Worm (Caenorhabditis elegans) whole organism, L1 larva: Measurements from ENCODE around the gene C33A12.3.

Source experiments
- C04F5.9 ChIP-seq: sonication (generic microtip); optimal IDR thresholded peaks from 2 replicates; lab custom pipeline; 2016; ENCODE audit warnings: missing genetic modification characterization, missing compliant biosample characterization
- C34B4.2 ChIP-seq: sonication (generic microtip); optimal IDR thresholded peaks from 2 replicates; lab custom pipeline; 2017; ENCODE audit warnings: mild to moderate bottlenecking, missing genetic modification characterization, missing compliant biosample characterization
- F16B12.6 ChIP-seq: fragments of 150-350 bp; optimal IDR thresholded peaks from 2 replicates; lab custom pipeline; 2014; ENCODE audit warnings: missing biosample characterization, missing genetic modification characterization
- Y116A8C.19 ChIP-seq: sonication (generic microtip); optimal IDR thresholded peaks from 2 replicates; lab custom pipeline; 2016; ENCODE audit warnings: missing compliant biosample characterization, missing genetic modification characterization, borderline replicate concordance
- ama-1 ChIP-seq: fragments of 150-350 bp; optimal IDR thresholded peaks from 2 replicates; lab custom pipeline; 2014
- ceh-63 ChIP-seq: fragments of 200-800 bp; sonication (Bioruptor generic); optimal IDR thresholded peaks from 2 replicates; lab custom pipeline; 2018; ENCODE audit warnings: mild to moderate bottlenecking, missing genetic modification characterization, missing compliant biosample characterization
- ceh-82 ChIP-seq, 3 experiments: fragments of 150-350 bp in 1 of 3; sonication (generic microtip) in 2 of 3; optimal IDR thresholded peaks; 2 replicates each; lab custom pipeline; 2014 to 2017; ENCODE audit warnings: missing biosample characterization in 3 of 3, missing genetic modification characterization in 3 of 3
- ceh-88 ChIP-seq: fragments of 200-800 bp; sonication (Bioruptor generic); IDR thresholded peaks from 2 replicates; pipeline ENCODE4 v1.3.6; 2022; ENCODE audit warnings: missing genetic modification characterization, missing compliant biosample characterization
- efl-1 ChIP-seq, 4 experiments: fragments of 150-350 bp; optimal IDR thresholded peaks in 3 of 4; peaks in 1 of 4; 1 replicate in 1 of 4; 2 replicates in 3 of 4; lab custom pipeline; 2014; ENCODE audit warnings: missing biosample characterization in 2 of 4, missing genetic modification characterization in 2 of 4, missing genetic modification reagents in 2 of 4
- egl-13 ChIP-seq: sonication (generic microtip); optimal IDR thresholded peaks from 2 replicates; lab custom pipeline; 2016; ENCODE audit warnings: missing genotype, missing genetic modification reagents, missing genetic modification characterization, missing compliant biosample characterization
- egl-27 ChIP-seq, 2 experiments: fragments of 150-350 bp in 1 of 2; sonication (generic microtip); optimal IDR thresholded peaks; 3 replicates each; lab custom pipeline; 2017 to 2018; ENCODE audit warnings: missing biosample characterization in 2 of 2, missing genetic modification characterization in 2 of 2, missing genetic modification reagents in 2 of 2
- elt-2 ChIP-seq: sonication (generic microtip); optimal IDR thresholded peaks from 2 replicates; lab custom pipeline; 2016; ENCODE audit warnings: missing genetic modification characterization, mild to moderate bottlenecking, inconsistent platforms, missing compliant biosample characterization, missing genetic modification reagents
- ets-5 ChIP-seq: fragments of 200-800 bp; sonication (Bioruptor generic); IDR thresholded peaks from 2 replicates; pipeline ENCODE4 v1.3.6; 2022; ENCODE audit warnings: missing genetic modification characterization, missing compliant biosample characterization
- fkh-4 ChIP-seq: sonication (generic microtip); optimal IDR thresholded peaks from 2 replicates; lab custom pipeline; 2016; ENCODE audit warnings: missing compliant biosample characterization, missing genetic modification characterization, borderline replicate concordance
- grh-1 ChIP-seq: fragments of 200-800 bp; sonication (Bioruptor generic); IDR thresholded peaks from 2 replicates; pipeline ENCODE4 v1.3.6; 2022; ENCODE audit warnings: missing genetic modification reagents, missing genetic modification characterization, missing compliant biosample characterization
- hlh-17 ChIP-seq: fragments of 200-800 bp; sonication (Bioruptor generic); optimal IDR thresholded peaks from 2 replicates; lab custom pipeline; 2018; ENCODE audit warnings: missing genetic modification characterization, mild to moderate bottlenecking, missing compliant biosample characterization, moderate library complexity, borderline replicate concordance
- irx-1 ChIP-seq: sonication (generic microtip); optimal IDR thresholded peaks from 2 replicates; lab custom pipeline; 2016; ENCODE audit warnings: missing genetic modification characterization, missing compliant biosample characterization
- jun-1 ChIP-seq: fragments of 150-350 bp; optimal IDR thresholded peaks from 2 replicates; lab custom pipeline; 2014; ENCODE audit warnings: missing biosample characterization, missing genetic modification reagents, missing genetic modification characterization
- lin-14 ChIP-seq: fragments of 200-800 bp; sonication (Bioruptor generic); optimal IDR thresholded peaks from 2 replicates; lab custom pipeline; 2018; ENCODE audit warnings: mild to moderate bottlenecking, missing genetic modification characterization, moderate library complexity, missing compliant biosample characterization
- lin-35 ChIP-seq, 2 experiments: fragments of 150-350 bp; optimal IDR thresholded peaks; 2 replicates each; lab custom pipeline; 2014; ENCODE audit warnings: missing biosample characterization in 2 of 2, missing genetic modification characterization in 2 of 2, missing genetic modification reagents in 2 of 2
- mab-9 ChIP-seq: fragments of 200-800 bp; sonication (Bioruptor generic); IDR thresholded peaks from 2 replicates; pipeline ENCODE4 v1.3.6; 2022; ENCODE audit warnings: missing genetic modification reagents, missing genetic modification characterization, missing compliant biosample characterization
- mdl-1 ChIP-seq, 2 experiments: fragments of 150-350 bp; optimal IDR thresholded peaks; 2 replicates each; lab custom pipeline; 2014 to 2017; ENCODE audit warnings: missing biosample characterization in 2 of 2, missing genetic modification characterization in 2 of 2, inconsistent platforms in 1 of 2
- mef-2 ChIP-seq: fragments of 150-350 bp; optimal IDR thresholded peaks from 2 replicates; lab custom pipeline; 2014; ENCODE audit warnings: missing biosample characterization, missing genetic modification characterization
- mep-1 ChIP-seq: fragments of 150-350 bp; optimal IDR thresholded peaks from 2 replicates; lab custom pipeline; 2014; ENCODE audit warnings: missing biosample characterization, missing genetic modification characterization
- nhr-237 ChIP-seq: fragments of 150-350 bp; optimal IDR thresholded peaks from 2 replicates; lab custom pipeline; 2014; ENCODE audit warnings: missing biosample characterization, missing genetic modification characterization
- nhr-47 ChIP-seq: sonication (generic microtip); optimal IDR thresholded peaks from 2 replicates; lab custom pipeline; 2016; ENCODE audit warnings: mild to moderate bottlenecking, missing genetic modification characterization, moderate library complexity, missing compliant biosample characterization
- nhr-76 ChIP-seq: sonication (generic microtip); optimal IDR thresholded peaks from 2 replicates; lab custom pipeline; 2017; ENCODE audit warnings: missing biosample characterization, missing genetic modification characterization
- nhr-84 ChIP-seq: sonication (generic microtip); optimal IDR thresholded peaks from 2 replicates; lab custom pipeline; 2017; ENCODE audit warnings: missing biosample characterization, missing genetic modification characterization
- pax-3 ChIP-seq: fragments of 200-800 bp; sonication (Bioruptor generic); optimal IDR thresholded peaks from 2 replicates; lab custom pipeline; 2018; ENCODE audit warnings: mild to moderate bottlenecking, missing genetic modification characterization, moderate library complexity, missing compliant biosample characterization
- pqm-1 ChIP-seq: sonication (generic microtip); optimal IDR thresholded peaks from 3 replicates; lab custom pipeline; 2017; ENCODE audit warnings: missing biosample characterization, missing genetic modification characterization
- rnt-1 ChIP-seq: sonication (generic microtip); optimal IDR thresholded peaks from 2 replicates; lab custom pipeline; 2016; ENCODE audit warnings: mild to moderate bottlenecking, missing genetic modification characterization, moderate library complexity, missing compliant biosample characterization
- skn-1 ChIP-seq: fragments of 150-350 bp; optimal IDR thresholded peaks from 2 replicates; lab custom pipeline; 2014; ENCODE audit warnings: missing biosample characterization, missing genetic modification characterization
- snpc-4 ChIP-seq: fragments of 150-350 bp; optimal IDR thresholded peaks from 2 replicates; lab custom pipeline; 2014; ENCODE audit warnings: missing biosample characterization, missing genetic modification characterization
- snu-23 ChIP-seq: sonication (generic microtip); optimal IDR thresholded peaks from 2 replicates; lab custom pipeline; 2016; ENCODE audit warnings: missing genetic modification characterization, missing compliant biosample characterization
- sox-4 ChIP-seq: sonication (generic microtip); optimal IDR thresholded peaks from 2 replicates; lab custom pipeline; 2016; ENCODE audit warnings: missing genetic modification characterization, missing compliant biosample characterization
- tbx-2 ChIP-seq: sonication (generic microtip); optimal IDR thresholded peaks from 2 replicates; lab custom pipeline; 2016; ENCODE audit warnings: missing genetic modification characterization, missing compliant biosample characterization
- unc-130 ChIP-seq: fragments of 150-350 bp; optimal IDR thresholded peaks from 2 replicates; lab custom pipeline; 2017; ENCODE audit warnings: missing biosample characterization, missing genetic modification characterization, inconsistent platforms
- unc-62 ChIP-seq: fragments of 150-350 bp; optimal IDR thresholded peaks from 2 replicates; lab custom pipeline; 2014; ENCODE audit warnings: missing biosample characterization, missing genetic modification reagents, missing genetic modification characterization
- xbp-1 ChIP-seq: sonication (generic microtip); optimal IDR thresholded peaks from 2 replicates; lab custom pipeline; 2016; ENCODE audit warnings: missing genetic modification characterization, missing compliant biosample characterization
- zag-1 ChIP-seq: fragments of 150-350 bp; optimal IDR thresholded peaks from 2 replicates; lab custom pipeline; 2014; ENCODE audit warnings: missing biosample characterization, missing genetic modification characterization

Gene C33A12.3

DNA sequence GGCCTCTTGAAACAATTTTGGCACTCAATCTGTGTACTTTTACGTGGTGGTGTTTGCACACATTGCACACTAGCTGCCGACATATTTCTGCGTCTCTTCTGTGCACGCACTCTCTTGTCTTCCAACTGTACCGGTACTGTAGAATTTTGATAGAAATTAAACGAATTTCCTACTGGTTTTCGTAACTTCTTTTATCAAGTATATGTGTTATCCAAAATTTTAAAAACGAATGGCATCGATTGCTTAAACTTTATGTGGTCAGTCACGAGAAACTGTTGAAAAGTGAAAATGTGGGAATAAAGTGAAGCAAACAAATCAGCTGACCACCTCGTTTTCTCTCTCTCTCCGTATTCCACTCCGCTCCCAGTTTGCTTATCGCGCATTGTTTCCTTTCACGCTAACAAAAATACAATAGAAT is 567 bp upstream of the C33A12.3 start (continued):
- peak; percentile 49 to 59 for TF ChIP-seq efl-1 (optimal IDR thresholded peaks at IDR 0.05; lab: Kevin White, UChicago)
- peak; percentile 51 to 95 for TF ChIP-seq efl-1 (GFP tag; optimal IDR thresholded peaks at IDR 0.05 in 1 of 2; lab: Kevin White, UChicago)
- TF ChIP-seq tbx-2 = peak; percentile 15
- peak; percentile 41; the same call in 1 of the 2 replicates for TF ChIP-seq grh-1 (GFP tag; lab: Robert Waterston, UW)
- TF ChIP-seq zag-1 (tag; lab: Kevin White, UChicago) = no peak
- TF ChIP-seq unc-62 (GFP tag; lab: Kevin White, UChicago) = no peak
- TF ChIP-seq snpc-4 = peak; percentile 89
- TF ChIP-seq ets-5 (GFP tag; lab: Robert Waterston, UW) = no peak
- TF ChIP-seq lin-35 (GFP tag; optimal IDR thresholded peaks at IDR 0.05; lab: Kevin White, UChicago) = peak; percentile 33 to 71
- no peak for TF ChIP-seq C34B4.2
- no peak for TF ChIP-seq nhr-84 (tag; lab: Kevin White, UChicago)
- TF ChIP-seq egl-13 (tag; lab: Kevin White, UChicago) = no peak
- TF ChIP-seq pax-3 (tag; lab: Kevin White, UChicago) = no peak
- no peak for TF ChIP-seq ceh-63 (GFP tag; lab: Kevin White, UChicago)
- peak; percentile 77 for TF ChIP-seq elt-2 (tag; lab: Kevin White, UChicago)
- no peak for TF ChIP-seq unc-130 (tag; lab: Kevin White, UChicago)
- peak; percentile 35 for TF ChIP-seq jun-1 (tag; lab: Kevin White, UChicago)
- TF ChIP-seq F16B12.6 (tag; lab: Kevin White, UChicago) = peak; percentile 82
- no peak for TF ChIP-seq irx-1 (tag; lab: Kevin White, UChicago)
- TF ChIP-seq mab-9 (GFP tag; lab: Robert Waterston, UW) = no peak
- TF ChIP-seq snu-23 (GFP tag; lab: Kevin White, UChicago) = peak; percentile 57
- TF ChIP-seq sox-4 (tag; lab: Kevin White, UChicago) = no peak
- TF ChIP-seq lin-14 (GFP tag; lab: Kevin White, UChicago) = peak; percentile 58
- TF ChIP-seq ceh-88 (GFP tag; lab: Robert Waterston, UW) = no peak
- TF ChIP-seq Y116A8C.19 = no peak
- no peak for TF ChIP-seq mef-2 (tag; lab: Kevin White, UChicago)
- TF ChIP-seq skn-1 (tag; lab: Kevin White, UChicago) = no peak
- TF ChIP-seq nhr-237 (tag; lab: Kevin White, UChicago) = no peak
- peak; percentile 72 for TF ChIP-seq mep-1
- no peak for TF ChIP-seq C04F5.9 (tag; lab: Kevin White, UChicago)
- peak; percentile 49 for TF ChIP-seq ama-1 (lab: Kevin White, UChicago)
- TF ChIP-seq mdl-1 (tag; optimal IDR thresholded peaks at IDR 0.05; lab: Kevin White, UChicago) = peak in 1 of 2 experiments; percentile 72
- TF ChIP-seq pqm-1 = no peak
- no peak for TF ChIP-seq egl-27 (tag; optimal IDR thresholded peaks at IDR 0.05; lab: Kevin White, UChicago)
- no peak for TF ChIP-seq hlh-17 (GFP tag; lab: Kevin White, UChicago)
- TF ChIP-seq nhr-76 (tag; lab: Kevin White, UChicago) = no peak
- peak; percentile 40 for TF ChIP-seq nhr-47 (tag; lab: Kevin White, UChicago)
- TF ChIP-seq xbp-1 (tag; lab: Kevin White, UChicago) = peak; percentile 34
- TF ChIP-seq fkh-4 (tag; lab: Kevin White, UChicago) = no peak

- TF ChIP-seq elt-2 (tag; lab: Kevin White, UChicago) (peak; percentile 55), efl-1 (optimal IDR thresholded peaks at IDR 0.05; lab: Kevin White, UChicago) (no peak), efl-1 (GFP tag; optimal IDR thresholded peaks at IDR 0.05 in 1 of 2; lab: Kevin White, UChicago) (peak in 1 of 2 experiments; percentile 79), ceh-82 (tag; optimal IDR thresholded peaks at IDR 0.05; lab: Kevin White, UChicago) (peak in 2 of 3 experiments; percentile 3 to 14), rnt-1 (tag; lab: Kevin White, UChicago) (peak; percentile 15), xbp-1 (tag; lab: Kevin White, UChicago) (no peak)
- TF ChIP-seq, all 84 proteins: peak for 4
Observed at ce11 chrIV:9511640-9512039, 1.2 kb downstream of the C33A12.3 start.
